Fruit fly (Drosophila melanogaster): ENCODE results near the gene Naa20B.

Gene Naa20B

dm6 chr2L:13219281-13220092 lies 37.8 kb upstream of the Naa20B start, which contains the start of the genes CG9426 and mRF1 (continued):
- TF ChIP-seq tll (GFP tag; optimal IDR thresholded peaks at IDR 0.05) (peak in 1 of 2 experiments; percentile 67), fd3F (GFP tag; optimal IDR thresholded peaks at IDR 0.05) (no peak), luna (GFP tag; optimal IDR thresholded peaks at IDR 0.05) (no peak), CG30431 (GFP tag; optimal IDR thresholded peaks at IDR 0.05) (no peak), MESR4 (GFP tag; optimal IDR thresholded peaks at IDR 0.05) (peak; percentile 85), Usf (GFP tag; optimal IDR thresholded peaks at IDR 0.05) (no peak), run (tag; optimal IDR thresholded peaks at IDR 0.05) (no peak), CG32532 (GFP tag; IDR thresholded peaks at IDR 0.05) (no peak), caup (GFP tag; optimal IDR thresholded peaks at IDR 0.05; ENCODE audit: severe bottlenecking) (peak; percentile 5), CG7745 (tag; optimal IDR thresholded peaks at IDR 0.05) (no peak), Lhr (GFP tag; optimal IDR thresholded peaks at IDR 0.05) (no peak), zf30C (GFP tag; optimal IDR thresholded peaks at IDR 0.05) (no peak), CG8290 (GFP tag; optimal IDR thresholded peaks at IDR 0.05) (no peak), CG8290 (tag; optimal IDR thresholded peaks at IDR 0.05) (no peak), CG30403 (GFP tag; optimal IDR thresholded peaks at IDR 0.05) (peak; percentile 12), Opbp (GFP tag; IDR thresholded peaks at IDR 0.05; ENCODE audit: partially characterized antibody) (peak; percentile 97), CG17361 (GFP tag; IDR thresholded peaks at IDR 0.05) (peak; percentile 41; the same call in 1 of the 3 replicates), hb (GFP tag; IDR thresholded peaks at IDR 0.05; ENCODE audit: partially characterized antibody) (peak; percentile 94), Dbx (GFP tag; IDR thresholded peaks at IDR 0.05) (0 out of 3 replicates have a peak, but pooled peaks have one; percentile 35), phol (tag; optimal IDR thresholded peaks at IDR 0.05) (peak; percentile 22), lmd (GFP tag; IDR thresholded peaks at IDR 0.05) (no peak), CG15479 (GFP tag; optimal IDR thresholded peaks at IDR 0.05) (peak; percentile 16), CG18599 (GFP tag; optimal IDR thresholded peaks at IDR 0.05) (no peak), CG10321 (GFP tag; IDR thresholded peaks at IDR 0.05) (no peak), CG1024 (GFP tag; IDR thresholded peaks at IDR 0.05) (no peak), Pdp1 (GFP tag; optimal IDR thresholded peaks at IDR 0.05) (peak in 1 of 2 experiments; percentile 84), CG11093 (GFP tag; IDR thresholded peaks at IDR 0.05) (no peak), Dp (GFP tag; optimal IDR thresholded peaks at IDR 0.05) (peak; percentile 24), lola (GFP tag; optimal IDR thresholded peaks at IDR 0.05) (no peak), CG6175 (GFP tag; IDR thresholded peaks at IDR 0.05) (no peak), CG12659 (GFP tag; optimal IDR thresholded peaks at IDR 0.05) (peak; percentile 63), Camta (GFP tag; optimal IDR thresholded peaks at IDR 0.05) (no peak), da (GFP tag; optimal IDR thresholded peaks at IDR 0.05) (no peak), CG8765 (GFP tag; IDR thresholded peaks at IDR 0.05) (no peak), Bteb2 (GFP tag; optimal IDR thresholded peaks at IDR 0.05) (peak; percentile 21), grn (GFP tag; optimal IDR thresholded peaks at IDR 0.05) (peak; percentile 57), CG3281 (GFP tag; optimal IDR thresholded peaks at IDR 0.05) (peak; percentile 13), CG6272 (GFP tag; IDR thresholded peaks at IDR 0.05) (peak; percentile 45; the same call in 1 of the 2 replicates), CG9727 (GFP tag; optimal IDR thresholded peaks at IDR 0.05) (peak; percentile 3), cato (GFP tag; optimal IDR thresholded peaks at IDR 0.05; ENCODE audit: borderline replicate concordance) (no peak), CG16863 (GFP tag; optimal IDR thresholded peaks at IDR 0.05) (no peak), CG14667 (GFP tag; IDR thresholded peaks at IDR 0.05) (no peak), chm (GFP tag; IDR thresholded peaks at IDR 0.05) (no peak), ara (GFP tag; IDR thresholded peaks at IDR 0.05) (no peak), Oaz (GFP tag; IDR thresholded peaks at IDR 0.05) (no peak), CG4424 (GFP tag; optimal IDR thresholded peaks at IDR 0.05) (no peak), pros (GFP tag; optimal IDR thresholded peaks at IDR 0.05) (no peak), prd (optimal IDR thresholded peaks at IDR 0.05) (no peak), prd (GFP tag; IDR thresholded peaks at IDR 0.05) (no peak)

Data from whole organism, embryonic.